Worm (Caenorhabditis elegans) whole organism, dauer: Measurements from ENCODE around the gene cyn-1.

Source experiments
- unc-62 ChIP-seq: sonication (generic microtip); optimal IDR thresholded peaks from 2 replicates; lab custom pipeline; 2017; ENCODE audit warnings: missing biosample characterization, missing genetic modification reagents, missing genetic modification characterization

Gene cyn-1

ce11 chrV:14364586-14365248 is 8.8 kb downstream of the cyn-1 start:
- no peak for TF ChIP-seq unc-62 (GFP tag; lab: Kevin White, UChicago)

ce11 chrV:14366487-14366962 is 10.6 kb downstream of the cyn-1 start:
- TF ChIP-seq unc-62 (GFP tag; lab: Kevin White, UChicago) = no peak

ce11 chrV:14368272-14369052 is 12.6 kb downstream of the cyn-1 start:
- no peak for TF ChIP-seq unc-62 (GFP tag; lab: Kevin White, UChicago)

ce11 chrV:14369412-14369811 is 13.5 kb downstream of the cyn-1 start:
- no peak for TF ChIP-seq unc-62 (GFP tag; lab: Kevin White, UChicago)

ce11 chrV:14372774-14373173 is 16.9 kb downstream of the cyn-1 start, which contains the start of gene unc-39:
Gene unc-39, plus strand, starts transcription at chrV:14373074.
- TF ChIP-seq unc-62 (GFP tag; lab: Kevin White, UChicago) = no peak

ce11 chrV:14378052-14378451 is 22.2 kb downstream of the cyn-1 start:
- TF ChIP-seq unc-62 (GFP tag; lab: Kevin White, UChicago) = no peak

ce11 chrV:14378986-14379385 is 23.1 kb downstream of the cyn-1 start, which contains the start of gene npr-43:
Gene npr-43, minus strand, starts transcription at chrV:14379086.
- no peak for TF ChIP-seq unc-62 (GFP tag; lab: Kevin White, UChicago)

ce11 chrV:14380242-14380641 is 24.4 kb downstream of the cyn-1 start:
- TF ChIP-seq unc-62 (GFP tag; lab: Kevin White, UChicago) = no peak

- no peak for TF ChIP-seq unc-62 (GFP tag; lab: Kevin White, UChicago)
Observed at ce11 chrV:14391830-14392229, 36.0 kb downstream of the cyn-1 start, which contains the start of gene C15H11.10. Gene C15H11.10, plus strand, starts transcription at chrV:14392130.

ce11 chrV:14393504-14393903 is 37.6 kb downstream of the cyn-1 start, which contains the start of gene C15H11.1:
Gene C15H11.1, plus strand, starts transcription at chrV:14393804.
- TF ChIP-seq unc-62 (GFP tag; lab: Kevin White, UChicago) = no peak

ce11 chrV:14394743-14395142 is 38.9 kb downstream of the cyn-1 start, which contains the start of gene C15H11.13:
Gene C15H11.13, plus strand, starts transcription at chrV:14395043.
- TF ChIP-seq unc-62 (GFP tag; lab: Kevin White, UChicago) = no peak

- TF ChIP-seq unc-62 (GFP tag; lab: Kevin White, UChicago) = no peak
Observed at ce11 chrV:14396123-14396669, 40.3 kb downstream of the cyn-1 start.

ce11 chrV:14405647-14406046 is 49.8 kb downstream of the cyn-1 start:
- TF ChIP-seq unc-62 (GFP tag; lab: Kevin White, UChicago) = no peak
